Worm (Caenorhabditis elegans): ENCODE data around the gene cthd-1.

- TF ChIP-seq pha-2 (tag; optimal IDR thresholded peaks at IDR 0.05) (no peak), ahr-1 (tag; optimal IDR thresholded peaks at IDR 0.05) (no peak)
Observed at ce11 chrV:9632348-9632747, 45.7 kb upstream of the cthd-1 start.

Data from whole organism, late embryonic.